Worm (Caenorhabditis elegans): ENCODE data around the gene T23F11.2.

The T23F11.2 gene

ce11 chrIII:4689595-4689994 is 34.3 kb upstream of the T23F11.2 start (continued):
- TF ChIP-seq pqm-1 (tag; optimal IDR thresholded peaks at IDR 0.05) (peak; percentile 44), unc-42 (tag; optimal IDR thresholded peaks at IDR 0.05) (no peak), odd-2 (tag; optimal IDR thresholded peaks at IDR 0.05) (no peak), fkh-10 (GFP tag; optimal IDR thresholded peaks at IDR 0.05) (no peak), nhr-232 (tag; optimal IDR thresholded peaks at IDR 0.05) (peak; percentile 75), pha-4 (tag; optimal IDR thresholded peaks at IDR 0.05) (no peak), ttx-3 (tag; optimal IDR thresholded peaks at IDR 0.05) (peak; percentile 75), pag-3 (tag; optimal IDR thresholded peaks at IDR 0.05; ENCODE audit: borderline replicate concordance) (no peak), dmd-4 (tag; optimal IDR thresholded peaks at IDR 0.05; ENCODE audit: borderline replicate concordance) (peak; percentile 66), npax-4 (tag; optimal IDR thresholded peaks at IDR 0.05) (peak; percentile 65), ceh-24 (tag; optimal IDR thresholded peaks at IDR 0.05) (peak; percentile 25), zip-5 (tag; optimal IDR thresholded peaks at IDR 0.05) (peak; percentile 35), K09A11.1 (tag; optimal IDR thresholded peaks at IDR 0.05; ENCODE audit: insufficient read depth) (peak; percentile 57), gmeb-2 (tag; optimal IDR thresholded peaks at IDR 0.05) (peak; percentile 80), che-1 (tag; optimal IDR thresholded peaks at IDR 0.05) (peak; percentile 86), ref-2 (tag; optimal IDR thresholded peaks at IDR 0.05) (peak; percentile 88), elt-4 (tag; optimal IDR thresholded peaks at IDR 0.05) (no peak), ahr-1 (tag; optimal IDR thresholded peaks at IDR 0.05) (peak; percentile 69), dve-1 (tag; optimal IDR thresholded peaks at IDR 0.05) (peak; percentile 77), ceh-19 (GFP tag; optimal IDR thresholded peaks at IDR 0.05) (peak; percentile 73)

- TF ChIP-seq fkh-6 (tag; optimal IDR thresholded peaks at IDR 0.05) (no peak), mec-3 (tag; optimal IDR thresholded peaks at IDR 0.05; ENCODE audit: borderline replicate concordance) (no peak), ref-2 (tag; optimal IDR thresholded peaks at IDR 0.05) (no peak), ceh-22 (tag; optimal IDR thresholded peaks at IDR 0.05) (no peak), ceh-48 (tag; optimal IDR thresholded peaks at IDR 0.05) (no peak), F13H6.1 (tag; optimal IDR thresholded peaks at IDR 0.05) (no peak), ahr-1 (tag; optimal IDR thresholded peaks at IDR 0.05) (no peak), rnt-1 (tag; optimal IDR thresholded peaks at IDR 0.05) (no peak), C08G9.2 (tag; optimal IDR thresholded peaks at IDR 0.05) (no peak), ama-1 (optimal IDR thresholded peaks at IDR 0.05) (no peak), odd-2 (tag; optimal IDR thresholded peaks at IDR 0.05) (no peak), pha-4 (tag; optimal IDR thresholded peaks at IDR 0.05) (no peak), fax-1 (tag; optimal IDR thresholded peaks at IDR 0.05) (no peak), unc-3 (GFP tag; conservative IDR thresholded peaks at IDR 0.05) (no peak), unc-3 (tag; optimal IDR thresholded peaks at IDR 0.05) (no peak), elt-2 (tag; optimal IDR thresholded peaks at IDR 0.05) (no peak), sox-2 (GFP tag; IDR thresholded peaks at IDR 0.05) (no peak), K02D7.2 (tag; optimal IDR thresholded peaks at IDR 0.05) (no peak), tbx-7 (tag; optimal IDR thresholded peaks at IDR 0.05) (no peak), syd-9 (tag; optimal IDR thresholded peaks at IDR 0.05) (no peak), gmeb-2 (tag; optimal IDR thresholded peaks at IDR 0.05) (no peak)
These were observed 33.7 kb upstream of the T23F11.2 start, which contains the start of gene ppat-1 for ce11 chrIII:4688965-4689364. Gene ppat-1 (plus strand): TSS chrIII:4689280.

ce11 chrIII:4688356-4688755 is 33.1 kb upstream of the T23F11.2 start, which contains the start of gene tag-243:
Gene tag-243 (minus strand): TSS chrIII:4688456.
- TF ChIP-seq ref-2 (tag; optimal IDR thresholded peaks at IDR 0.05): no peak
- no peak for TF ChIP-seq dmd-4 (tag; optimal IDR thresholded peaks at IDR 0.05; ENCODE audit: borderline replicate concordance)
- TF ChIP-seq hlh-13 (GFP tag; optimal IDR thresholded peaks at IDR 0.05): no peak
- TF ChIP-seq fkh-6 (tag; optimal IDR thresholded peaks at IDR 0.05): no peak

ce11 chrIII:4687134-4687533 is 31.8 kb upstream of the T23F11.2 start:
- TF ChIP-seq odd-2 (tag; optimal IDR thresholded peaks at IDR 0.05) (no peak), ceh-18 (tag; optimal IDR thresholded peaks at IDR 0.05) (peak; percentile 5), pat-9 (tag; optimal IDR thresholded peaks at IDR 0.05) (no peak)

All from whole organism, late embryonic.